Fruit fly (Drosophila melanogaster): ENCODE data around the gene Vml.

Vml gene

dm6 chrX:2318369-2318768 is 42.7 kb downstream of the Vml start (continued):
- TF ChIP-seq MTF-1 (GFP tag; optimal IDR thresholded peaks at IDR 0.05; ENCODE audit: borderline replicate concordance) (peak; percentile 1), Dbx (GFP tag; IDR thresholded peaks at IDR 0.05) (no peak), repo (GFP tag; optimal IDR thresholded peaks at IDR 0.05) (no peak), ttk (GFP tag; IDR thresholded peaks at IDR 0.05) (peak; percentile 84), CG16779 (GFP tag; IDR thresholded peaks at IDR 0.05) (no peak), CG12659 (GFP tag; optimal IDR thresholded peaks at IDR 0.05) (peak; percentile 5), org-1 (GFP tag; optimal IDR thresholded peaks at IDR 0.05) (peak; percentile 24), BEAF-32 (GFP tag; optimal IDR thresholded peaks at IDR 0.05) (no peak), Eip74EF (GFP tag; optimal IDR thresholded peaks at IDR 0.05) (no peak), dysf (GFP tag; IDR thresholded peaks at IDR 0.05) (peak; percentile 83), CG16863 (GFP tag; optimal IDR thresholded peaks at IDR 0.05) (peak; percentile 69), lmd (GFP tag; IDR thresholded peaks at IDR 0.05) (peak; percentile 71), h (optimal IDR thresholded peaks at IDR 0.05) (no peak), Awh (GFP tag; IDR thresholded peaks at IDR 0.05) (peak; percentile 67), nmo (GFP tag; optimal IDR thresholded peaks at IDR 0.05) (no peak), br (optimal IDR thresholded peaks at IDR 0.05) (no peak), exex (tag; optimal IDR thresholded peaks at IDR 0.05) (no peak), ssp (GFP tag; IDR thresholded peaks at IDR 0.05) (peak; percentile 71), GATAe (GFP tag; conservative IDR thresholded peaks at IDR 0.05) (no peak), pfk (GFP tag; optimal IDR thresholded peaks at IDR 0.05) (no peak), CG16815 (GFP tag; optimal IDR thresholded peaks at IDR 0.05) (peak; percentile 51), Lpt (GFP tag; optimal IDR thresholded peaks at IDR 0.05) (no peak), Dll (GFP tag; IDR thresholded peaks at IDR 0.05; ENCODE audit: partially characterized antibody) (no peak), CG10565 (GFP tag; optimal IDR thresholded peaks at IDR 0.05) (no peak), Deaf1 (tag; optimal IDR thresholded peaks at IDR 0.05) (peak; percentile 14), CG5180 (GFP tag; optimal IDR thresholded peaks at IDR 0.05) (no peak), CG11085 (GFP tag; IDR thresholded peaks at IDR 0.05) (peak; percentile 32; the same call in 1 of the 2 replicates), dm (GFP tag; optimal IDR thresholded peaks at IDR 0.05) (no peak), Six4 (GFP tag; optimal IDR thresholded peaks at IDR 0.05) (peak; percentile 11), NfI (GFP tag; optimal IDR thresholded peaks at IDR 0.05) (no peak), CG15696 (tag; optimal IDR thresholded peaks at IDR 0.05) (no peak), Dfd (GFP tag; optimal IDR thresholded peaks at IDR 0.05) (no peak), CG7786 (GFP tag; optimal IDR thresholded peaks at IDR 0.05) (peak; percentile 27), sima (GFP tag; optimal IDR thresholded peaks at IDR 0.05) (no peak), CG32532 (GFP tag; IDR thresholded peaks at IDR 0.05) (peak; percentile 38; the same call in 1 of the 2 replicates), sim (GFP tag; IDR thresholded peaks at IDR 0.05) (peak; percentile 78), vnd (GFP tag; IDR thresholded peaks at IDR 0.05; ENCODE audit: partially characterized antibody) (no peak), slp2 (GFP tag; optimal IDR thresholded peaks at IDR 0.05) (peak; percentile 26), zf30C (GFP tag; optimal IDR thresholded peaks at IDR 0.05) (no peak), dpn (GFP tag; optimal IDR thresholded peaks at IDR 0.05) (peak in 1 of 2 experiments; percentile 55), Atf-2 (GFP tag; optimal IDR thresholded peaks at IDR 0.05) (peak; percentile 33), cas (GFP tag; IDR thresholded peaks at IDR 0.05) (no peak), CG2875 (GFP tag; optimal IDR thresholded peaks at IDR 0.05) (peak; percentile 55), CG1792 (GFP tag; optimal IDR thresholded peaks at IDR 0.05) (peak; percentile 51), sr (GFP tag; IDR thresholded peaks at IDR 0.05) (0 out of 3 replicates have a peak, but pooled peaks have one; percentile 10), HLH4C (GFP tag; IDR thresholded peaks at IDR 0.05; ENCODE audit: partially characterized antibody) (no peak), chn (GFP tag; optimal IDR thresholded peaks at IDR 0.05) (peak; percentile 63), CG8089 (GFP tag; optimal IDR thresholded peaks at IDR 0.05) (no peak), CG3726 (GFP tag; IDR thresholded peaks at IDR 0.05) (peak; percentile 72; the same call in 1 of the 3 replicates), nom (GFP tag; optimal IDR thresholded peaks at IDR 0.05) (no peak), CG11456 (GFP tag; IDR thresholded peaks at IDR 0.05) (no peak), CG4820 (GFP tag; optimal IDR thresholded peaks at IDR 0.05) (peak; percentile 40)

All from whole organism, embryonic.